Worm (Caenorhabditis elegans) whole organism, midembryonic: ENCODE data around the gene K09D9.14.

Experiments
- T22C8.4 ChIP-seq: fragments of 200-800 bp; sonication (Bioruptor generic); IDR thresholded peaks from 2 replicates; pipeline ENCODE4 v1.3.6; 2022; ENCODE audit warnings: missing genetic modification characterization, missing compliant biosample characterization
- cog-1 ChIP-seq: sonication (generic microtip); optimal IDR thresholded peaks from 2 replicates; lab custom pipeline; 2016; ENCODE audit warnings: missing genetic modification characterization, missing compliant biosample characterization
- flt-1 ChIP-seq: fragments of 200-800 bp; sonication (Bioruptor generic); IDR thresholded peaks from 2 replicates; pipeline ENCODE4 v1.3.6; 2022; ENCODE audit warnings: missing genetic modification characterization, missing compliant biosample characterization
- klf-2 ChIP-seq: fragments of 200-800 bp; sonication (Bioruptor generic); conservative IDR thresholded peaks from 2 replicates; pipeline ENCODE4 v1.3.6; 2022; ENCODE audit warnings: missing genetic modification reagents, missing genetic modification characterization, missing compliant biosample characterization
- med-1 ChIP-seq: sonication (generic microtip); optimal IDR thresholded peaks from 2 replicates; lab custom pipeline; 2017; ENCODE audit warnings: missing genetic modification characterization, mild to moderate bottlenecking, missing compliant biosample characterization, antibody characterized with exemption, missing genetic modification reagents; ENCODE audit not compliant: insufficient read depth
- ref-1 ChIP-seq: fragments of 200-800 bp; sonication (Bioruptor generic); conservative IDR thresholded peaks from 2 replicates; pipeline ENCODE4 v1.3.6; 2022; ENCODE audit warnings: missing genetic modification reagents, missing genetic modification characterization, missing compliant biosample characterization
- tab-1 ChIP-seq: fragments of 200-800 bp; sonication (Bioruptor generic); IDR thresholded peaks from 2 replicates; pipeline ENCODE4 v1.3.6; 2022; ENCODE audit warnings: missing genetic modification characterization, missing compliant biosample characterization
- ztf-23 ChIP-seq: fragments of 200-800 bp; sonication (Bioruptor generic); IDR thresholded peaks from 2 replicates; pipeline ENCODE4 v1.3.6; 2022; ENCODE audit warnings: missing genetic modification reagents, missing genetic modification characterization, missing compliant biosample characterization
- ztf-29 ChIP-seq: fragments of 200-800 bp; sonication (Bioruptor generic); IDR thresholded peaks from 2 replicates; pipeline ENCODE4 v1.3.6; 2022; ENCODE audit warnings: missing genetic modification reagents, missing genetic modification characterization, missing compliant biosample characterization

- TF ChIP-seq ztf-29 (GFP tag; lab: Robert Waterston, UW) (no peak), ref-1 (GFP tag; lab: Robert Waterston, UW) (no peak), cog-1 (no peak), klf-2 (no peak), tab-1 (GFP tag; lab: Robert Waterston, UW) (no peak), T22C8.4 (no peak), ztf-23 (no peak), med-1 (GFP tag; lab: Kevin White, UChicago) (no peak), flt-1 (no peak)
Measured at ce11 chrV:4004577-4004976, 17.1 kb downstream of the K09D9.14 start.
